Worm (Caenorhabditis elegans): ENCODE results near the gene hsp-60.

hsp-60 gene

DNA sequence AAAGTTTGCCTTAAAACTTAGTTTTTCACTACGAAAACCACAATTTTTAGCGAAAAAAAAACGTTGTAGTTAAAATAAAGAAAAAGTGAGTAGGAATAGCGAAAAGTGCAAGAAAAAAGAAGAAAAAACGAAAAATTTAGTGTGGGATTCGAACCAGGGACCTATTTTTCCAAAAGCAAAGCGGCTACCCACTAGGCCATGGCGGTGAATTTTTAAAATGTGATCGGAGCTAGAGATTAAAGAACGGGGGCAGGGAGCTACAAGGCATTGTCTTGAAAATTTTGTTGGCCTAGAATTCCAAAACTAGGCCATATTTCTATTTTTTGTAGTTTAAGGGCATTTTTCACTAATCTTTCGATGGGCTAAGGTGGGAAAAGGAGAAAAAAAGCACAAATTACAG, 15.8 kb upstream of the hsp-60 start (continued):
- TF ChIP-seq dmd-9 (GFP tag; IDR thresholded peaks at IDR 0.05) = no peak

DNA sequence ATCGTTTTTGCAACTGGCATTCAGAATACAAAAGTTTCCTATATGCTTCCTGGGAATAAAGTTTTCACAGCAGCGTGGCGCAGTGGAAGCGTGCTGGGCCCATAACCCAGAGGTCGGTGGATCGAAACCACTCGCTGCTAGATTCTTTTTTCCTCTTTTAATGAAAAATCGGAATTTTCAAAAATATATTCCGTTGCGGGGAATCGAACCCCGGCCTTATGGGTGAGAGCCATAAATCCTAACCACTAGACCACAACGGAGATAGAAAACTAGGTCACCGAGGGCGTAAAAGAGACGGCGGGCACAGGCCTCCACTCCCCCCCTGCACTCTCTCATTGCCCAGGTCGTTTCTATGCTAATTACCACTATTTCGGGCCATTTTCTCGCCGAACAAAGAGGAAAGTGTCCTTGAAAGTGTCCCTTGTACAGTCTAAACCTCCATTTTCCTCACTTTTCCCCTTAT, 15.0 kb upstream of the hsp-60 start, which contains the start of gene Y22D7AL.6:
TSS of gene Y22D7AL.6 (plus strand) at position 413 of the 463 bp plus-strand sequence.
- TF ChIP-seq tag-97 (GFP tag; IDR thresholded peaks at IDR 0.05) (no peak), lir-3 (tag; optimal IDR thresholded peaks at IDR 0.05) (peak; percentile 65), daf-16 (GFP tag; optimal IDR thresholded peaks at IDR 0.05) (peak; percentile 49 to 90), daf-16 (tag; optimal IDR thresholded peaks at IDR 0.05) (peak; percentile 46), mes-2 (tag; optimal IDR thresholded peaks at IDR 0.05; ENCODE audit: poor library complexity, severe bottlenecking) (peak; percentile 65), saeg-2 (GFP tag; IDR thresholded peaks at IDR 0.05) (no peak), ceh-82 (tag; optimal IDR thresholded peaks at IDR 0.05) (no peak), ctbp-1 (GFP tag; IDR thresholded peaks at IDR 0.05) (peak; percentile 81), nhr-42 (GFP tag; IDR thresholded peaks at IDR 0.05) (0 out of 2 replicates have a peak, but pooled peaks have one; percentile 54), Y48G9A.11 (GFP tag; IDR thresholded peaks at IDR 0.05) (peak; percentile 77; the same call in 1 of the 2 replicates), F49E8.2 (tag; optimal IDR thresholded peaks at IDR 0.05; ENCODE audit: borderline replicate concordance) (peak; percentile 37), snpc-1.2 (GFP tag; IDR thresholded peaks at IDR 0.05) (peak; percentile 79), D1046.2 (GFP tag; IDR thresholded peaks at IDR 0.05) (peak; percentile 90), F37D6.2 (tag; optimal IDR thresholded peaks at IDR 0.05) (peak; percentile 52), T20F7.1 (GFP tag; optimal IDR thresholded peaks at IDR 0.05) (no peak), spr-1 (tag; optimal IDR thresholded peaks at IDR 0.05) (peak; percentile 61), cey-2 (tag; optimal IDR thresholded peaks at IDR 0.05; ENCODE audit: borderline replicate concordance, insufficient read depth) (no peak), gei-8 (GFP tag; optimal IDR thresholded peaks at IDR 0.05) (peak; percentile 81), nhr-10 (tag; optimal IDR thresholded peaks at IDR 0.05) (no peak), nhr-77 (tag; optimal IDR thresholded peaks at IDR 0.05) (no peak), dmd-9 (GFP tag; IDR thresholded peaks at IDR 0.05) (0 out of 2 replicates have a peak, but pooled peaks have one; percentile 12), hmg-1.1 (GFP tag; IDR thresholded peaks at IDR 0.05) (peak; percentile 68), ztf-7 (tag; optimal IDR thresholded peaks at IDR 0.05) (no peak), dmd-6 (GFP tag; IDR thresholded peaks at IDR 0.05) (peak; percentile 61), nhr-28 (tag; optimal IDR thresholded peaks at IDR 0.05) (no peak), lsy-2 (tag; optimal IDR thresholded peaks at IDR 0.05) (peak in 1 of 2 experiments; percentile 36), lin-29 (GFP tag; IDR thresholded peaks at IDR 0.05) (0 out of 2 replicates have a peak, but pooled peaks have one; percentile 48), dve-1 (tag; optimal IDR thresholded peaks at IDR 0.05; ENCODE audit: insufficient read depth) (peak; percentile 53), dmd-8 (GFP tag; IDR thresholded peaks at IDR 0.05) (peak; percentile 88), mxl-3 (GFP tag; optimal IDR thresholded peaks at IDR 0.05) (peak; percentile 9), lim-7 (GFP tag; IDR thresholded peaks at IDR 0.05) (peak; percentile 91), Y105C5A.15 (GFP tag; IDR thresholded peaks at IDR 0.05) (peak; percentile 45; the same call in 1 of the 2 replicates), nhr-48 (tag; optimal IDR thresholded peaks at IDR 0.05) (peak; percentile 65), nhr-111 (GFP tag; optimal IDR thresholded peaks at IDR 0.05) (peak; percentile 51), R02D3.7 (tag; optimal IDR thresholded peaks at IDR 0.05) (no peak), hif-1 (tag; optimal IDR thresholded peaks at IDR 0.05) (peak in 1 of 2 experiments; percentile 1), nhr-6 (tag; optimal IDR thresholded peaks at IDR 0.05) (no peak), ceh-28 (tag; optimal IDR thresholded peaks at IDR 0.05) (no peak), ces-1 (GFP tag; optimal IDR thresholded peaks at IDR 0.05) (no peak), tra-1 (GFP tag; IDR thresholded peaks at IDR 0.05) (peak; percentile 79), ZK546.5 (tag; optimal IDR thresholded peaks at IDR 0.05) (no peak), madf-5 (GFP tag; IDR thresholded peaks at IDR 0.05) (peak; percentile 30 to 87; a peak in 1 of 4 replicates), F44E2.7 (GFP tag; IDR thresholded peaks at IDR 0.05) (0 out of 2 replicates have a peak, but pooled peaks have one; percentile 85), fos-1 (tag; optimal IDR thresholded peaks at IDR 0.05) (no peak), zfp-3 (GFP tag; conservative IDR thresholded peaks at IDR 0.05) (peak; percentile 79; the same call in 1 of the 2 replicates), arid-1 (GFP tag; conservative IDR thresholded peaks at IDR 0.05) (peak; percentile 84), F10B5.3 (tag; optimal IDR thresholded peaks at IDR 0.05) (peak; percentile 27), Y5F2A.4 (GFP tag; optimal IDR thresholded peaks at IDR 0.05) (peak; percentile 53)
